Fruit fly (Drosophila melanogaster) whole organism: ENCODE measurements around the gene CG4686.

Experiments used
- Dll ChIP-seq: fragments of >200 bp; optimal IDR thresholded peaks from 2 replicates; lab custom pipeline; 2017
- EcR ChIP-seq, 2 experiments: fragments of >200 bp; optimal IDR thresholded peaks; 2 replicates each; lab custom pipeline; 2017; ENCODE audit warnings: missing biosample characterization in 2 of 2, missing genetic modification characterization in 2 of 2, missing genetic modification reagents in 2 of 2

- TF ChIP-seq EcR (GFP tag; optimal IDR thresholded peaks at IDR 0.05; lab: Kevin White, UChicago) (no peak), Dll (lab: Kevin White, UChicago) (no peak)
These were observed 37.4 kb downstream of the CG4686 start for dm6 chr3R:19901742-19902141.
